Fruit fly (Drosophila melanogaster): ENCODE measurements around the gene Nmdmc.

Nmdmc gene

DNA sequence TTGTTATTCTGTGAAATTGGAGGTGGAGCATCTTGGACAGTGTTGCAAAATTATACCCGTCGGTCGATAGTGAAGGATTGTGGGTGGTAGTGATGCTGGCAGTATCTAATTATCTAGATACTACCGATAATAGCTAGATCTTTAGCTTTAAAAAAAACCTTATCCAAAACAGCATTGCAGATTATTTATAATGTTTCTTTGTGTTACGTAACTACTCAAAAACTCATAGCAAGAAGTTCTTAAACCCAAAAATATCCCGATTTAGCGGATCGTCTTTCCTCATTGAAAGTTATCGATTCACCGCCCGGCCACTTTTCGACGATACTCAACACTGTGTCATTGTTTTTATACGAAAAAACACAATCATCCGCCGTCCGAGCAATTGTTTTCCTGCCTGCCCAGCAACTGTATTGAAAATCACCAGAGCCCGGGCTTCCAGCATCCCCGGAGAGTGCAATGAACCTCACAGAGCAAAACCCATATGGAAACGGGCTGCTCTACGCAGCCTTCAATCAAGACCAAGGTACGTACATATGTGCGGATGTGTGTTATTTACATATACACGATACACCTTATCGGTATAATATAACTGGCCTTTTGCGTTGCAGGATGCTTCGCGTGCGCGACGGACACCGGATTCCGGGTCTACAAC, 57.3 kb downstream of the Nmdmc start, which contains the start of gene CG11975:
Gene CG11975, plus strand, starts transcription at position 326 of the 652 bp plus-strand sequence.
- no peak for TF ChIP-seq Blimp-1 (GFP tag; optimal IDR thresholded peaks at IDR 0.05)
- no peak for TF ChIP-seq Eip75B (GFP tag; optimal IDR thresholded peaks at IDR 0.05)
- TF ChIP-seq ss (GFP tag; optimal IDR thresholded peaks at IDR 0.05), result no peak
- no peak for TF ChIP-seq CG8632 (GFP tag; optimal IDR thresholded peaks at IDR 0.05)
- no peak for TF ChIP-seq Sox102F (GFP tag; optimal IDR thresholded peaks at IDR 0.05)
- TF ChIP-seq net (GFP tag; optimal IDR thresholded peaks at IDR 0.05), result peak; percentile 47
- TF ChIP-seq Hr39 (GFP tag; optimal IDR thresholded peaks at IDR 0.05), result peak; percentile 72
- peak in 1 of 2 experiments; percentile 34 for TF ChIP-seq salr (GFP tag; optimal IDR thresholded peaks at IDR 0.05)
- TF ChIP-seq vri (GFP tag; optimal IDR thresholded peaks at IDR 0.05), result no peak
- TF ChIP-seq CG3032 (tag; optimal IDR thresholded peaks at IDR 0.05), result peak; percentile 65
- no peak for TF ChIP-seq Smox (GFP tag; optimal IDR thresholded peaks at IDR 0.05)
- TF ChIP-seq Eip93F (GFP tag; optimal IDR thresholded peaks at IDR 0.05), result no peak
- TF ChIP-seq CG15336 (GFP tag; IDR thresholded peaks at IDR 0.05), result no peak
- TF ChIP-seq CG4318 (GFP tag; optimal IDR thresholded peaks at IDR 0.05), result no peak
- no peak for TF ChIP-seq acj6 (GFP tag; optimal IDR thresholded peaks at IDR 0.05)
- peak; percentile 79 for TF ChIP-seq cyc (GFP tag; optimal IDR thresholded peaks at IDR 0.05)
- no peak for TF ChIP-seq Hr4 (GFP tag; optimal IDR thresholded peaks at IDR 0.05)
- TF ChIP-seq Eip78C (GFP tag), result peak; percentile 87
- TF ChIP-seq CG11294 (GFP tag; IDR thresholded peaks at IDR 0.05), result 0 out of 2 replicates have a peak, but pooled peaks have one; percentile 21
- TF ChIP-seq Lpt (GFP tag; optimal IDR thresholded peaks at IDR 0.05), result peak; percentile 56
- TF ChIP-seq fkh (GFP tag; optimal IDR thresholded peaks at IDR 0.05), result no peak
- no peak for TF ChIP-seq CG8119 (GFP tag; IDR thresholded peaks at IDR 0.05)
- TF ChIP-seq dac (GFP tag; optimal IDR thresholded peaks at IDR 0.05), result no peak
- peak; percentile 61 for TF ChIP-seq CG34406 (GFP tag; optimal IDR thresholded peaks at IDR 0.05)
- TF ChIP-seq eg (GFP tag; IDR thresholded peaks at IDR 0.05), result peak; percentile 15; the same call in 1 of the 3 replicates
- no peak for TF ChIP-seq Met (GFP tag; optimal IDR thresholded peaks at IDR 0.05)
- peak; percentile 84 for TF ChIP-seq esn (GFP tag; optimal IDR thresholded peaks at IDR 0.05)
- TF ChIP-seq spab (GFP tag; optimal IDR thresholded peaks at IDR 0.05), result no peak
- TF ChIP-seq Ets21C (GFP tag; optimal IDR thresholded peaks at IDR 0.05), result no peak
- peak; percentile 90 for TF ChIP-seq svp (GFP tag)
- TF ChIP-seq achi (GFP tag; optimal IDR thresholded peaks at IDR 0.05), result peak; percentile 69
- no peak for TF ChIP-seq CG6276 (GFP tag; optimal IDR thresholded peaks at IDR 0.05)
- TF ChIP-seq CG11902 (GFP tag; optimal IDR thresholded peaks at IDR 0.05), result peak; percentile 36
- peak; percentile 54 for TF ChIP-seq Ets96B (tag; optimal IDR thresholded peaks at IDR 0.05)
- no peak for TF ChIP-seq CG10669 (GFP tag; optimal IDR thresholded peaks at IDR 0.05)
- no peak for TF ChIP-seq CG6854 (GFP tag; optimal IDR thresholded peaks at IDR 0.05)
- TF ChIP-seq topi (GFP tag; optimal IDR thresholded peaks at IDR 0.05), result peak; percentile 80
- peak; percentile 77 for TF ChIP-seq CG10631 (GFP tag; optimal IDR thresholded peaks at IDR 0.05)
- no peak for TF ChIP-seq CG9139 (GFP tag; optimal IDR thresholded peaks at IDR 0.05)
- TF ChIP-seq lz (GFP tag; optimal IDR thresholded peaks at IDR 0.05), result peak; percentile 85
- peak; percentile 58 for TF ChIP-seq CG6792 (GFP tag; optimal IDR thresholded peaks at IDR 0.05)
- TF ChIP-seq pdm3 (GFP tag; optimal IDR thresholded peaks at IDR 0.05), result no peak
- 0 out of 2 replicates have a peak, but pooled peaks have one; percentile 33 for TF ChIP-seq Gug (GFP tag; IDR thresholded peaks at IDR 0.05)
- peak; percentile 82 for TF ChIP-seq OdsH (GFP tag; optimal IDR thresholded peaks at IDR 0.05)
- peak; percentile 56 for TF ChIP-seq fd59A (GFP tag; optimal IDR thresholded peaks at IDR 0.05)
- TF ChIP-seq CG7368 (GFP tag; optimal IDR thresholded peaks at IDR 0.05), result peak; percentile 42
- TF ChIP-seq Hr38 (GFP tag; optimal IDR thresholded peaks at IDR 0.05), result no peak
- TF ChIP-seq CG6808 (GFP tag; optimal IDR thresholded peaks at IDR 0.05), result no peak
- TF ChIP-seq Sox15 (GFP tag; optimal IDR thresholded peaks at IDR 0.05), result peak; percentile 53
- no peak for TF ChIP-seq CG16779 (tag; optimal IDR thresholded peaks at IDR 0.05)
- peak; percentile 52 for TF ChIP-seq CG8319 (GFP tag; optimal IDR thresholded peaks at IDR 0.05)
- peak; percentile 22 for TF ChIP-seq fd85E (GFP tag; optimal IDR thresholded peaks at IDR 0.05)

All from whole organism, prepupa.